Worm (Caenorhabditis elegans) whole organism, young adult: ENCODE data around the gene K07F5.8.

Experiments
- F55B11.4 ChIP-seq: sonication (generic microtip); optimal IDR thresholded peaks from 2 replicates; lab custom pipeline; 2016; ENCODE audit warnings: missing compliant biosample characterization, missing genetic modification characterization, borderline replicate concordance; ENCODE audit not compliant: insufficient read depth
- F57C9.4 ChIP-seq: sonication (generic microtip); optimal IDR thresholded peaks from 2 replicates; lab custom pipeline; 2017; ENCODE audit warnings: mild to moderate bottlenecking, missing genetic modification characterization, missing compliant biosample characterization
- ama-1 ChIP-seq, 3 experiments: fragments of 150-350 bp in 1 of 3; sonication (generic microtip) in 2 of 3; optimal IDR thresholded peaks; 2 replicates each; lab custom pipeline; 2014 to 2018; ENCODE audit warnings: missing biosample characterization in 2 of 3, missing genetic modification characterization in 2 of 3, missing genetic modification reagents in 2 of 3
- athp-1 ChIP-seq: sonication (generic microtip); optimal IDR thresholded peaks from 2 replicates; lab custom pipeline; 2017; ENCODE audit warnings: mild to moderate bottlenecking, missing genetic modification characterization, missing compliant biosample characterization
- bed-2 ChIP-seq: fragments of 200-800 bp; sonication (Bioruptor generic); IDR thresholded peaks from 2 replicates; pipeline ENCODE4 v1.3.6; 2022; ENCODE audit warnings: missing genetic modification reagents, missing genetic modification characterization, missing compliant biosample characterization
- cebp-1 ChIP-seq, 2 experiments: fragments of 200-800 bp in 1 of 2; sonication (Bioruptor generic) in 1 of 2; sonication (generic microtip) in 1 of 2; IDR thresholded peaks in 1 of 2; optimal IDR thresholded peaks in 1 of 2; 2 replicates each; pipeline versions ENCODE4 v1.3.6 to Lab custom; 2017 to 2022; ENCODE audit warnings: missing compliant biosample characterization in 2 of 2, missing genetic modification characterization in 2 of 2, mild to moderate bottlenecking in 1 of 2, missing genetic modification reagents in 1 of 2, moderate library complexity in 1 of 2
- ceh-40 ChIP-seq: fragments of 200-800 bp; sonication (Bioruptor generic); IDR thresholded peaks from 2 replicates; pipeline ENCODE4 v1.3.6; 2022; ENCODE audit warnings: missing genetic modification characterization, missing compliant biosample characterization
- die-1 ChIP-seq: sonication (generic microtip); optimal IDR thresholded peaks from 2 replicates; lab custom pipeline; 2016; ENCODE audit warnings: missing genotype, mild to moderate bottlenecking, missing genetic modification characterization, missing compliant biosample characterization
- dpl-1 ChIP-seq: fragments of 150-350 bp; optimal IDR thresholded peaks from 2 replicates; lab custom pipeline; 2014; ENCODE audit warnings: missing biosample characterization, missing genetic modification reagents, missing genetic modification characterization
- hsf-1 ChIP-seq: fragments of 200-800 bp; sonication (Bioruptor generic); IDR thresholded peaks from 2 replicates; pipeline ENCODE4 v1.3.6; 2022; ENCODE audit warnings: missing genetic modification reagents, missing genetic modification characterization, missing compliant biosample characterization
- pha-4 ChIP-seq: fragments of 150-350 bp; sonication (generic microtip); optimal IDR thresholded peaks from 2 replicates; lab custom pipeline; 2014; ENCODE audit warnings: missing biosample characterization, missing genetic modification reagents, missing genetic modification characterization
- ztf-6 ChIP-seq: fragments of 200-800 bp; sonication (Bioruptor generic); IDR thresholded peaks from 2 replicates; pipeline ENCODE4 v1.3.6; 2022; ENCODE audit warnings: missing genetic modification reagents, missing genetic modification characterization, missing compliant biosample characterization

DNA sequence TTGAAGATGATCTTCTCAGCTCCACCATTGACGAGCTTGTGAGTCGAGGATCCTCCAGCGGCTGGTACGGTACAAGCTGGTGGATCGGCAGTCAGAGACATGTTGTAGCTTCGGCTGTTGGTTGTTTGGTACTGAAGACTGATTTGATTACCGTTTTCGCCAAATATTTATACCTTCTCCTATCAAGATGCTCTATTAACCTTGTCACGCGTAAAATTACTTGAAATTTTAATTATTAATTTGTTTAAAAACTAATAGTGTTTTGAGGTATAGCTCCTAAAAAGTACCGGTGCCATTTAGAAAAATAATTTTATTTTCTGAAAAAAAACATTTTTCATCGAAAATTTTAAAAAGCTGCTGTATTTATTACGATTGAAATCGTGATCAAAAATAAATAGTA, 1.4 kb upstream of the K07F5.8 start, which contains the start of gene ssp-10:
- TF ChIP-seq ama-1 (optimal IDR thresholded peaks at IDR 0.05; lab: Kevin White, UChicago) (no peak), ama-1 (GFP tag; optimal IDR thresholded peaks at IDR 0.05; lab: Kevin White, UChicago) (no peak), ztf-6 (no peak), ceh-40 (GFP tag; lab: Robert Waterston, UW) (no peak), pha-4 (no peak), hsf-1 (GFP tag; lab: Robert Waterston, UW) (no peak), athp-1 (tag; lab: Kevin White, UChicago) (no peak), bed-2 (GFP tag; lab: Robert Waterston, UW) (no peak), die-1 (tag; lab: Kevin White, UChicago) (no peak), F57C9.4 (tag; lab: Kevin White, UChicago) (no peak), cebp-1 (GFP tag; IDR thresholded peaks at IDR 0.05; lab: Robert Waterston, UW) (no peak), cebp-1 (tag; optimal IDR thresholded peaks at IDR 0.05; lab: Kevin White, UChicago) (no peak), F55B11.4 (no peak), dpl-1 (GFP tag; lab: Kevin White, UChicago) (no peak)
